Worm (Caenorhabditis elegans): Measurements from ENCODE around the gene srh-219.

The srh-219 gene

ce11 chrV:15487764-15488163, 7.5 kb upstream of the srh-219 start, which contains the start of gene srw-21:
srw-21 (plus strand) TSS chrV:15488064.
- TF ChIP-seq nhr-28 (tag; optimal IDR thresholded peaks at IDR 0.05) (no peak), fos-1 (tag; optimal IDR thresholded peaks at IDR 0.05) (no peak), jun-1 (tag; optimal IDR thresholded peaks at IDR 0.05) (no peak), ceh-28 (tag; optimal IDR thresholded peaks at IDR 0.05) (no peak), elt-2 (tag; optimal IDR thresholded peaks at IDR 0.05) (no peak), lsy-12 (tag; optimal IDR thresholded peaks at IDR 0.05) (no peak), nhr-77 (tag; optimal IDR thresholded peaks at IDR 0.05) (no peak), egl-27 (tag; optimal IDR thresholded peaks at IDR 0.05) (no peak), egl-5 (tag; optimal IDR thresholded peaks at IDR 0.05) (no peak), ceh-82 (tag; optimal IDR thresholded peaks at IDR 0.05) (no peak)

DNA sequence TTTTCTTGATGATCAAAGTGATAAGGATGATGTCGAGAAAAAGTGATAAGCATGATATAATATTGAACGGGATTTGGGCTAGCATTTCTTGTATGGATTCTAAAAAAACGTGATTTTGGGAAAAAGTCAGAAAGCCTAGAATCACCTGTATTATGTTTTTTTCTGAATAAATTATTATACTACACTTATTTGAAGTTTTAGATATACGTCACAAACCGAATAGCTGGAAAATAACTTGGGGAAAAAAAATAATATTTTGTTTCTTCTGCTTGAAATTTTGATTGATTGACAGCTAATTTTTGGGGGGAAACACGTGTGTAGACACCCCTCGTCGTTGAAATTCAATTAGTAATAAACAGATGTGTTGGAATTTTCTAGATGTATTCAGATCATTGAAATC, 2.8 kb upstream of the srh-219 start, which contains the start of gene str-264:
Gene str-264, minus strand, starts transcription at position 101 of the 400 bp plus-strand sequence.
- TF ChIP-seq elt-2 (tag; optimal IDR thresholded peaks at IDR 0.05) (no peak), elt-1 (tag; optimal IDR thresholded peaks at IDR 0.05) (no peak), fkh-2 (tag; optimal IDR thresholded peaks at IDR 0.05) (no peak), lin-39 (tag; optimal IDR thresholded peaks at IDR 0.05) (no peak), fkh-10 (GFP tag; optimal IDR thresholded peaks at IDR 0.05) (no peak), nhr-237 (tag; optimal IDR thresholded peaks at IDR 0.05) (no peak), eor-1 (tag; optimal IDR thresholded peaks at IDR 0.05) (no peak), ceh-82 (tag; optimal IDR thresholded peaks at IDR 0.05) (no peak), nhr-11 (tag; optimal IDR thresholded peaks at IDR 0.05) (no peak), ceh-9 (tag; optimal IDR thresholded peaks at IDR 0.05) (no peak), ZK546.5 (tag; optimal IDR thresholded peaks at IDR 0.05) (no peak), unc-62 (GFP tag; optimal IDR thresholded peaks at IDR 0.05) (no peak), sea-2 (GFP tag; optimal IDR thresholded peaks at IDR 0.05) (no peak)

DNA sequence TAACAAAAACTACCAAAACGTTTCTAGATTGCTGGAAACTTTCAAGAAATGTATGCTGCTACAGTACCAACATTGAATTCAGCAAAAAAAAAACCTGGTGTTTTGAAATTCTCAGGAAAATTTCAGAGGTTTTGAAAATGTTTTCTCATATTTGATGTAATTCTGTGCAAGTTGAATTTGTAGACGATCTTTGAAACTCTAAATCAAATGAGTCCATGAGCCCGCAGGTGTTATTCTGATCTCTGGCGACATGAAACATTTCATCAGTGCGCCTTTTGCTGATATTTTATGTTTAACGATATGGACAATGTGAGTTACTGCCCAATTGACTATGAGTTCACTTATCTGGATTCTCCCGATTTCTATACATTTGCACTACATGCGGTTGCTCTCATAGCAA, 1.6 kb upstream of the srh-219 start, which contains the start of gene srh-218:
Gene srh-218, plus strand, starts transcription at position 301 of the 400 bp plus-strand sequence.
- TF ChIP-seq nfya-1 (tag; optimal IDR thresholded peaks at IDR 0.05; ENCODE audit: insufficient read depth) (no peak), ceh-16 (tag; optimal IDR thresholded peaks at IDR 0.05) (no peak), elt-2 (tag; optimal IDR thresholded peaks at IDR 0.05) (no peak), skn-1 (tag; optimal IDR thresholded peaks at IDR 0.05) (no peak), snpc-4 (tag; optimal IDR thresholded peaks at IDR 0.05) (no peak), elt-1 (tag; optimal IDR thresholded peaks at IDR 0.05) (no peak), nhr-77 (tag; optimal IDR thresholded peaks at IDR 0.05) (no peak), elt-3 (tag; optimal IDR thresholded peaks at IDR 0.05) (no peak), nhr-43 (tag; optimal IDR thresholded peaks at IDR 0.05; ENCODE audit: poor library complexity, severe bottlenecking) (no peak), tbx-2 (tag; optimal IDR thresholded peaks at IDR 0.05) (no peak), aly-2 (tag; optimal IDR thresholded peaks at IDR 0.05) (no peak), fkh-2 (tag; optimal IDR thresholded peaks at IDR 0.05) (no peak), egl-5 (tag; optimal IDR thresholded peaks at IDR 0.05) (no peak), mdl-1 (tag; optimal IDR thresholded peaks at IDR 0.05) (no peak)

DNA sequence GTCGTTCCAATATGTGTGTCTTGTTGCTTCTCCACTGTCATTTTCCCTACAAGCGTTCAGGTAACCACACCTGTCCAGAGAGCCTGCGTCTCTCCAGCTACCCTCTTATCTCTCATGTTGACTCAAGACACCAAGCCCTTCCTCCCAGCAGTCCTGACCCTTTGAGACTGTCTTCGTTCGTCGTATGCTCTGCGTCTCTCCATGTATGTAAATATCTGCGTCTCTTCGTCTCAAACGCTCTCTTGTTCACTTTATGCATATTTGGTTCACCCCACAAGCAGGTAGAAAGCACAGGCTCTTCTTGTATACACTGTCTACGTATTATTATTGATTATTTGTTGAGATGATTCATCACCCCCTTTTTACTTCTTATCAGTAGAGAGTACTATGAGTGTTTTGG, 2.5 kb downstream of the srh-219 start:
- no peak for TF ChIP-seq fkh-10 (GFP tag; optimal IDR thresholded peaks at IDR 0.05)
- no peak for TF ChIP-seq egl-27 (tag; optimal IDR thresholded peaks at IDR 0.05)
- TF ChIP-seq unc-62 (GFP tag; optimal IDR thresholded peaks at IDR 0.05) = no peak
- peak; percentile 95 for TF ChIP-seq pqm-1 (tag; optimal IDR thresholded peaks at IDR 0.05)
- no peak for TF ChIP-seq hmg-11 (tag; optimal IDR thresholded peaks at IDR 0.05)
- TF ChIP-seq lsy-12 (tag; optimal IDR thresholded peaks at IDR 0.05) = peak; percentile 20
- no peak for TF ChIP-seq nhr-237 (tag; optimal IDR thresholded peaks at IDR 0.05)
- TF ChIP-seq nhr-25 (tag; optimal IDR thresholded peaks at IDR 0.05) = no peak
- no peak for TF ChIP-seq ztf-11 (tag; optimal IDR thresholded peaks at IDR 0.05)
- TF ChIP-seq nhr-77 (tag; optimal IDR thresholded peaks at IDR 0.05) = no peak
- TF ChIP-seq eor-1 (tag; optimal IDR thresholded peaks at IDR 0.05) = no peak
- TF ChIP-seq snpc-4 (tag; optimal IDR thresholded peaks at IDR 0.05) = no peak
- TF ChIP-seq elt-2 (tag; optimal IDR thresholded peaks at IDR 0.05) = peak; percentile 94
- TF ChIP-seq fkh-2 (tag; optimal IDR thresholded peaks at IDR 0.05) = no peak
- no peak for TF ChIP-seq fos-1 (tag; optimal IDR thresholded peaks at IDR 0.05)
- TF ChIP-seq elt-3 (tag; optimal IDR thresholded peaks at IDR 0.05) = no peak
- no peak for TF ChIP-seq nhr-12 (tag; optimal IDR thresholded peaks at IDR 0.05)
- TF ChIP-seq ama-1 (optimal IDR thresholded peaks at IDR 0.05) = no peak
- TF ChIP-seq pha-4 (tag; optimal IDR thresholded peaks at IDR 0.05) = peak; percentile 99
- peak; percentile 72 for TF ChIP-seq ceh-28 (tag; optimal IDR thresholded peaks at IDR 0.05)
- peak; percentile 84 for TF ChIP-seq jun-1 (tag; optimal IDR thresholded peaks at IDR 0.05)

Measured in whole organism, L3 larva.